Worm (Caenorhabditis elegans): ENCODE results near the gene srh-132.

DNA sequence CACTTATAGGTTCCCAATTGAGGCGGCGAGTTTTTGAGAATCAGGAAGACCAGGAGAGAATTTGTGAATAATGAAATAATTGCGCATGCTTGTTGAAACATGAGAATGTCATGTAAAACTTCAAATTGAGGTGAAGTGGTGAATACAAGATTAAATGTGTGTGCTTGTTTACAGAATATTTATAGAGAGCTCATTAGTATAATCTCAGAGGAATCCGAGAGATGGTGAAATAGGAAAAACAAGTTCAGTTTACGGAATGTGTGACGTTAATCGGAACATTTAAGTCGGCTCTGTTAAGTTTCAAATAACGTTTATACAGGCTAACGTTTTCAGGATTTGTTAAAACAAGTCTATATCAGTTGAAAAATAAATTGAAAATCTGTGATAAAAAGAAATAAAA, 48.0 kb downstream of the srh-132 start, which contains the start of gene str-200:
- TF ChIP-seq syd-9 (tag; optimal IDR thresholded peaks at IDR 0.05) (no peak), pax-1 (tag; optimal IDR thresholded peaks at IDR 0.05) (no peak), ceh-2 (tag; optimal IDR thresholded peaks at IDR 0.05) (no peak), unc-86 (tag; optimal IDR thresholded peaks at IDR 0.05) (no peak), tbx-2 (tag; optimal IDR thresholded peaks at IDR 0.05) (no peak), mec-3 (tag; optimal IDR thresholded peaks at IDR 0.05; ENCODE audit: borderline replicate concordance) (no peak), pat-9 (tag; optimal IDR thresholded peaks at IDR 0.05) (no peak), ceh-31 (tag; optimal IDR thresholded peaks at IDR 0.05) (no peak), ztf-16 (tag; optimal IDR thresholded peaks at IDR 0.05) (no peak), lim-6 (tag; optimal IDR thresholded peaks at IDR 0.05) (no peak), pha-4 (tag; optimal IDR thresholded peaks at IDR 0.05) (no peak), C08G9.2 (tag; optimal IDR thresholded peaks at IDR 0.05) (no peak), tbx-7 (tag; optimal IDR thresholded peaks at IDR 0.05) (no peak), unc-55 (GFP tag; optimal IDR thresholded peaks at IDR 0.05) (no peak)

All from whole organism, late embryonic.